Fruit fly (Drosophila melanogaster) whole organism, embryonic: ENCODE data around the gene mts.

Experiments used
- CG10959 ChIP-seq: fragments of 200-800 bp; sonication (Bioruptor generic); IDR thresholded peaks from 2 replicates; pipeline ENCODE4 v1.3.6; 2022; ENCODE audit warnings: missing biosample characterization, missing genetic modification characterization
- CG13775 ChIP-seq: fragments of 200-800 bp; sonication (Bioruptor generic); optimal IDR thresholded peaks from 3 replicates; lab custom pipeline; 2017; ENCODE audit warnings: missing biosample characterization, mild to moderate bottlenecking, missing genetic modification characterization
- CG14965 ChIP-seq: fragments of 200-800 bp; sonication (Bioruptor generic); optimal IDR thresholded peaks from 2 replicates; lab custom pipeline; 2016; ENCODE audit warnings: missing biosample characterization, missing genetic modification characterization, borderline replicate concordance
- CG17361 ChIP-seq: fragments of 200-800 bp; sonication (Bioruptor generic); IDR thresholded peaks from 3 replicates; pipeline ENCODE4 v1.3.6; 2022; ENCODE audit warnings: missing biosample characterization, missing genetic modification characterization
- CG17612 ChIP-seq: fragments of 200-800 bp; sonication (Bioruptor generic); IDR thresholded peaks from 2 replicates; pipeline ENCODE4 v1.3.6; 2022; ENCODE audit warnings: missing biosample characterization, missing genetic modification characterization
- CG2120 ChIP-seq: fragments of 200-800 bp; sonication (Bioruptor generic); optimal IDR thresholded peaks from 3 replicates; lab custom pipeline; 2016; ENCODE audit warnings: missing biosample characterization, missing genetic modification characterization
- CG4328 ChIP-seq: fragments of 200-800 bp; sonication (Bioruptor generic); optimal IDR thresholded peaks from 3 replicates; lab custom pipeline; 2017; ENCODE audit warnings: missing biosample characterization, missing genetic modification reagents, missing genetic modification characterization
- CG6272 ChIP-seq: fragments of 200-800 bp; sonication (Bioruptor generic); IDR thresholded peaks from 2 replicates; pipeline ENCODE4 v1.3.6; 2022; ENCODE audit warnings: missing biosample characterization, missing genetic modification characterization
- CG6654 ChIP-seq: fragments of 200-800 bp; sonication (Bioruptor generic); optimal IDR thresholded peaks from 2 replicates; lab custom pipeline; 2017; ENCODE audit warnings: missing biosample characterization, mild to moderate bottlenecking, missing genetic modification characterization
- CG6791 ChIP-seq: fragments of 200-800 bp; sonication (Bioruptor generic); IDR thresholded peaks from 3 replicates; pipeline ENCODE4 v1.3.6; 2022; ENCODE audit warnings: missing biosample characterization, missing genetic modification characterization; ENCODE audit not compliant: partially characterized antibody
- CG7745 ChIP-seq: fragments of 200-800 bp; sonication (Bioruptor generic); optimal IDR thresholded peaks from 2 replicates; lab custom pipeline; 2018; ENCODE audit warnings: missing biosample characterization, mild to moderate bottlenecking, missing genetic modification characterization, moderate library complexity
- CG7963 ChIP-seq: fragments of 200-800 bp; sonication (Bioruptor generic); IDR thresholded peaks from 3 replicates; pipeline ENCODE4 v1.3.6; 2022; ENCODE audit warnings: missing biosample characterization, missing genetic modification characterization; ENCODE audit not compliant: partially characterized antibody
- CG8290 ChIP-seq, 3 experiments: fragments of 200-800 bp; sonication (Bioruptor generic); optimal IDR thresholded peaks; 2 replicates each; lab custom pipeline; 2016 to 2019; ENCODE audit warnings: missing biosample characterization in 3 of 3, missing genetic modification characterization in 3 of 3, mild to moderate bottlenecking in 2 of 3, moderate library complexity in 1 of 3
- Chrac-16 ChIP-seq: fragments of 200-800 bp; sonication (Bioruptor generic); optimal IDR thresholded peaks from 3 replicates; lab custom pipeline; 2016; ENCODE audit warnings: missing biosample characterization, missing genetic modification characterization
- CoRest ChIP-seq: fragments of 200-800 bp; sonication (Bioruptor generic); optimal IDR thresholded peaks from 3 replicates; lab custom pipeline; 2018; ENCODE audit warnings: missing biosample characterization, mild to moderate bottlenecking, missing genetic modification characterization, moderate library complexity
- Dek ChIP-seq: fragments of 200-800 bp; sonication (Bioruptor generic); optimal IDR thresholded peaks from 3 replicates; lab custom pipeline; 2019; ENCODE audit warnings: missing biosample characterization, mild to moderate bottlenecking, missing genetic modification characterization, moderate library complexity
- HmgZ ChIP-seq: fragments of 200-800 bp; sonication (Bioruptor generic); optimal IDR thresholded peaks from 2 replicates; lab custom pipeline; 2018; ENCODE audit warnings: missing biosample characterization, mild to moderate bottlenecking, missing genetic modification characterization
- Hmr ChIP-seq: fragments of 200-800 bp; sonication (Bioruptor generic); optimal IDR thresholded peaks from 3 replicates; lab custom pipeline; 2017; ENCODE audit warnings: mild to moderate bottlenecking, missing biosample characterization, missing genetic modification reagents, missing genetic modification characterization
- Hmx ChIP-seq: fragments of 200-800 bp; sonication (Bioruptor generic); optimal IDR thresholded peaks from 2 replicates; lab custom pipeline; 2016; ENCODE audit warnings: missing biosample characterization, missing genetic modification characterization
- Hr39 ChIP-seq: fragments of >200 bp; optimal IDR thresholded peaks from 2 replicates; lab custom pipeline; 2017
- MBD-R2 ChIP-seq: fragments of 200-800 bp; sonication (Bioruptor generic); IDR thresholded peaks from 2 replicates; pipeline ENCODE4 v1.3.6; 2022; ENCODE audit warnings: missing biosample characterization, missing genetic modification characterization
- Mrtf ChIP-seq: fragments of 200-800 bp; sonication (Bioruptor generic); IDR thresholded peaks from 3 replicates; pipeline ENCODE4 v1.3.6; 2022; ENCODE audit warnings: missing biosample characterization, missing genetic modification characterization
- Opbp ChIP-seq: fragments of 200-800 bp; sonication (Bioruptor generic); IDR thresholded peaks from 3 replicates; pipeline ENCODE4 v1.3.6; 2022; ENCODE audit warnings: missing biosample characterization, missing genetic modification characterization; ENCODE audit not compliant: partially characterized antibody
- YL-1 ChIP-seq: fragments of 200-800 bp; sonication (Bioruptor generic); optimal IDR thresholded peaks from 3 replicates; lab custom pipeline; 2017; ENCODE audit warnings: missing biosample characterization, mild to moderate bottlenecking, missing genetic modification characterization
- bowl ChIP-seq: fragments of 200-800 bp; sonication (Bioruptor generic); IDR thresholded peaks from 2 replicates; pipeline ENCODE4 v1.3.6; 2022; ENCODE audit warnings: missing biosample characterization, missing genetic modification characterization
- cato ChIP-seq: fragments of 200-800 bp; sonication (Bioruptor generic); optimal IDR thresholded peaks from 2 replicates; lab custom pipeline; 2016; ENCODE audit warnings: missing biosample characterization, missing genetic modification characterization, borderline replicate concordance
- caup ChIP-seq: fragments of 200-800 bp; sonication (Bioruptor generic); optimal IDR thresholded peaks from 3 replicates; lab custom pipeline; 2017; ENCODE audit warnings: missing biosample characterization, mild to moderate bottlenecking, missing genetic modification characterization, moderate library complexity; ENCODE audit not compliant: severe bottlenecking
- ci ChIP-seq: fragments of 200-800 bp; sonication (Bioruptor generic); IDR thresholded peaks from 3 replicates; pipeline ENCODE4 v1.3.6; 2022; ENCODE audit warnings: missing biosample characterization, missing genetic modification characterization
- corto ChIP-seq: fragments of 200-800 bp; sonication (Bioruptor generic); optimal IDR thresholded peaks from 2 replicates; lab custom pipeline; 2016; ENCODE audit warnings: missing biosample characterization, mild to moderate bottlenecking, missing genetic modification characterization, moderate library complexity
- da ChIP-seq: fragments of 200-800 bp; sonication (Bioruptor generic); optimal IDR thresholded peaks from 2 replicates; lab custom pipeline; 2016; ENCODE audit warnings: missing biosample characterization, missing genetic modification characterization
- gcm2 ChIP-seq: fragments of 200-800 bp; sonication (Bioruptor generic); optimal IDR thresholded peaks from 2 replicates; lab custom pipeline; 2016; ENCODE audit warnings: missing biosample characterization, missing genetic modification characterization
- gro ChIP-seq: fragments of 200-800 bp; sonication (Bioruptor generic); optimal IDR thresholded peaks from 2 replicates; lab custom pipeline; 2016; ENCODE audit warnings: missing biosample characterization, missing genetic modification characterization
- gsb ChIP-seq: fragments of 200-800 bp; sonication (Bioruptor generic); IDR thresholded peaks from 2 replicates; pipeline ENCODE4 v1.3.6; 2022; ENCODE audit warnings: missing biosample characterization, missing genetic modification characterization
- jing ChIP-seq: fragments of 200-800 bp; sonication (Bioruptor generic); optimal IDR thresholded peaks from 2 replicates; lab custom pipeline; 2018; ENCODE audit warnings: missing biosample characterization, mild to moderate bottlenecking, missing genetic modification characterization
- knrl ChIP-seq: fragments of 200-800 bp; sonication (Bioruptor generic); IDR thresholded peaks from 3 replicates; pipeline ENCODE4 v1.3.6; 2022; ENCODE audit warnings: missing biosample characterization, missing genetic modification characterization; ENCODE audit not compliant: partially characterized antibody
- lov ChIP-seq, 2 experiments: fragments of 200-800 bp in 1 of 2; fragments of >200 bp in 1 of 2; sonication (Bioruptor generic) in 1 of 2; IDR thresholded peaks in 1 of 2; optimal IDR thresholded peaks in 1 of 2; 2 replicates in 1 of 2; 3 replicates in 1 of 2; pipeline versions ENCODE4 v1.3.6 to Lab custom; 2017 to 2022; ENCODE audit warnings: missing biosample characterization in 1 of 2, missing genetic modification characterization in 1 of 2
- nau ChIP-seq: fragments of 200-800 bp; sonication (Bioruptor generic); optimal IDR thresholded peaks from 3 replicates; lab custom pipeline; 2017; ENCODE audit warnings: missing biosample characterization, mild to moderate bottlenecking, missing genetic modification characterization, missing genetic modification reagents
- nerfin-2 ChIP-seq: fragments of 200-800 bp; sonication (Bioruptor generic); IDR thresholded peaks from 2 replicates; pipeline ENCODE4 v1.3.6; 2022; ENCODE audit warnings: missing biosample characterization, missing genetic modification characterization; ENCODE audit not compliant: partially characterized antibody
- prd ChIP-seq, 3 experiments: fragments of >200 bp in 2 of 3; fragments of 200-800 bp in 1 of 3; sonication (Bioruptor generic) in 1 of 3; optimal IDR thresholded peaks in 2 of 3; IDR thresholded peaks in 1 of 3; 2 replicates in 2 of 3; 3 replicates in 1 of 3; pipeline versions ENCODE4 v1.3.6 to Lab custom; 2017 to 2022; ENCODE audit warnings: missing biosample characterization in 1 of 3, missing genetic modification characterization in 1 of 3
- sc ChIP-seq, 3 experiments: fragments of >200 bp in 2 of 3; fragments of 200-800 bp in 1 of 3; sonication (Bioruptor generic) in 1 of 3; optimal IDR thresholded peaks; 2 replicates in 2 of 3; 3 replicates in 1 of 3; lab custom pipeline; 2017; ENCODE audit warnings: mild to moderate bottlenecking in 1 of 3, missing biosample characterization in 1 of 3, missing genetic modification characterization in 1 of 3, missing genetic modification reagents in 1 of 3
- slbo ChIP-seq: fragments of 200-800 bp; sonication (Bioruptor generic); IDR thresholded peaks from 2 replicates; pipeline ENCODE4 v1.3.6; 2022; ENCODE audit warnings: missing biosample characterization, missing genetic modification characterization
- tll ChIP-seq, 2 experiments: fragments of 200-800 bp in 1 of 2; fragments of >200 bp in 1 of 2; sonication (Bioruptor generic) in 1 of 2; optimal IDR thresholded peaks; 2 replicates each; lab custom pipeline; 2017 to 2019; ENCODE audit warnings: missing biosample characterization in 2 of 2, missing genetic modification characterization in 2 of 2, mild to moderate bottlenecking in 1 of 2, moderate library complexity in 1 of 2
- trh ChIP-seq: fragments of 200-800 bp; sonication (Bioruptor generic); optimal IDR thresholded peaks from 2 replicates; lab custom pipeline; 2016; ENCODE audit warnings: missing biosample characterization, missing genetic modification characterization
- tup ChIP-seq: fragments of 200-800 bp; sonication (Bioruptor generic); optimal IDR thresholded peaks from 2 replicates; lab custom pipeline; 2016; ENCODE audit warnings: missing biosample characterization, mild to moderate bottlenecking, missing genetic modification characterization, moderate library complexity

mts gene

DNA sequence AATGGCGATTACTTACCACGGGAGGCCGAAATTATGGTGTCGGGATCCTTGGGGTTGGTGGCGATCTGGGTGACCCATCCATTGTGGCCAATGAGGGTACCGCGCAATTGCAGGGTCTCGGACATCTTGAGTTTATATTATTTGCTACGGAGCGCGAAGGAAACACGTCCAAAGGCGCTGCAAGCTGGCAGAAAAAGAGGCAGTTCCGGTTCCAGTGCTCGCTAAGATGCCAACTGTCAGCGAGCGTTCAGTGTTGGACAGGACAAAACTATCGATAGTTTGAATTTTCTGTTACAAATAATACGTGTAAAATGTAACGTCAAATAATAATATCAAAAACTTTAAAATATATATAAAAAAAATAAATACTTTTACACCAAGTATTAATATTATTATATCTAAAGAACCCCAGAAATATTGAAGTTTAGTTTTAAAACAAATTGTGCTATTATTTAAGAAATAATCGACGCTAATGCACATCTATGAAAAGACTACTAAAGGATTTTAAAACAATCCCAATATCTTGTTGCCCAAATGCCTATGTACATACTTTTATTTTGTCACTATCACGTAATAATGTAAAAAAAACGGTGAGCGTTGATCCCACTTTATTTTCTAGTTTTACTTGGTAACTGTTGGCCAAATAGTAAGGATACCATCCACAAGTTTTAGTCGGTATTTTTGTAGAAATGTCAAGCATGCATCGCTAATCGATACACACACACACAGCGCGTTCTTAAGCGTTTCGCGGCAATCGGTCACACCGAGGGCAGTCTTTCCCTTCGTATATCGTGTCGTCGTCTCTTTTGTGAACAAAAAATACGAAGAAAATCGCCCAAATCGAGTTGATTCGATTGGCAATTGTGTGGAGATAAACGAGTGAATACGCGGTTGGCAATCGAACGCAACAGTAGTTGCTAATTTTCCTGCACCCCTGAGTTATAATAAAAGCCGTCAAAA, at the start of gene mts, which contains the start of gene Rack1:
Gene mts (plus strand): TSS at position 606 of the 960 bp plus-strand sequence.
Gene Rack1 (minus strand): TSS at position 271 of the 960 bp plus-strand sequence.
- TF ChIP-seq CG6272 (GFP tag; lab: Robert Waterston, UW) (peak; percentile 35; the same call in 1 of the 2 replicates), YL-1 (peak; percentile 98), CG10959 (peak; percentile 71), Hr39 (no peak), cato (peak; percentile 67), CoRest (tag; lab: Kevin White, UChicago) (peak; percentile 63), CG6791 (GFP tag; lab: Robert Waterston, UW) (peak; percentile 71), ci (GFP tag; lab: Robert Waterston, UW) (peak; percentile 97), sc (optimal IDR thresholded peaks at IDR 0.05; lab: Kevin White, UChicago) (no peak), sc (GFP tag; optimal IDR thresholded peaks at IDR 0.05; lab: Kevin White, UChicago) (peak; percentile 82), lov (optimal IDR thresholded peaks at IDR 0.05; lab: Kevin White, UChicago) (no peak), lov (GFP tag; IDR thresholded peaks at IDR 0.05; lab: Robert Waterston, UW) (peak; percentile 92), bowl (GFP tag; lab: Robert Waterston, UW) (peak; percentile 32; the same call in 1 of the 2 replicates), trh (peak; percentile 56), Hmx (GFP tag; lab: Kevin White, UChicago) (no peak), CG7963 (GFP tag; lab: Robert Waterston, UW) (peak; percentile 61), knrl (GFP tag; lab: Robert Waterston, UW) (peak; percentile 51), MBD-R2 (GFP tag; lab: Robert Waterston, UW) (peak; percentile 66), tll (GFP tag; optimal IDR thresholded peaks at IDR 0.05; lab: Kevin White, UChicago) (no peak), CG17361 (peak; percentile 63; the same call in 2 of the 3 replicates), CG13775 (peak; percentile 89), prd (optimal IDR thresholded peaks at IDR 0.05; lab: Kevin White, UChicago) (no peak), prd (GFP tag; IDR thresholded peaks at IDR 0.05; lab: Robert Waterston, UW) (peak; percentile 57; the same call in 2 of the 3 replicates), Dek (tag; lab: Kevin White, UChicago) (peak; percentile 75), Opbp (peak; percentile 66), HmgZ (peak; percentile 65), gcm2 (GFP tag; lab: Kevin White, UChicago) (peak; percentile 55), CG17612 (GFP tag; lab: Robert Waterston, UW) (peak; percentile 69; the same call in 1 of the 2 replicates), Hmr (peak; percentile 94), Mrtf (peak; percentile 16; the same call in 1 of the 3 replicates), CG6654 (GFP tag; lab: Kevin White, UChicago) (peak; percentile 60), da (GFP tag; lab: Kevin White, UChicago) (no peak), gro (GFP tag; lab: Kevin White, UChicago) (peak; percentile 81), CG2120 (GFP tag; lab: Kevin White, UChicago) (peak; percentile 69), jing (GFP tag; lab: Kevin White, UChicago) (peak; percentile 40), CG4328 (GFP tag; lab: Kevin White, UChicago) (peak; percentile 79), nerfin-2 (GFP tag; lab: Robert Waterston, UW) (no peak), Chrac-16 (GFP tag; lab: Kevin White, UChicago) (peak; percentile 69), CG7745 (tag; lab: Kevin White, UChicago) (no peak), tup (GFP tag; lab: Kevin White, UChicago) (peak; percentile 64), nau (peak; percentile 88), gsb (GFP tag; lab: Robert Waterston, UW) (peak; percentile 67), corto (GFP tag; lab: Kevin White, UChicago) (peak; percentile 37), slbo (peak; percentile 84), CG8290 (GFP tag; optimal IDR thresholded peaks at IDR 0.05; lab: Kevin White, UChicago) (peak; percentile 54), CG8290 (tag; optimal IDR thresholded peaks at IDR 0.05; lab: Kevin White, UChicago) (peak; percentile 74 to 96), caup (GFP tag; lab: Kevin White, UChicago) (peak; percentile 96), CG14965 (no peak)
